Fruit fly (Drosophila melanogaster) whole organism, pupa: ENCODE results near the gene pbl.

ENCODE experiments used
- CG12605 ChIP-seq: fragments of 200-800 bp; sonication (Bioruptor generic); IDR thresholded peaks from 2 replicates; pipeline ENCODE4 v1.3.6; 2022; ENCODE audit warnings: missing biosample characterization, missing genetic modification characterization
- CG13204 ChIP-seq: fragments of 200-800 bp; sonication (Bioruptor generic); optimal IDR thresholded peaks from 2 replicates; lab custom pipeline; 2018; ENCODE audit warnings: missing biosample characterization, mild to moderate bottlenecking, missing genetic modification characterization, moderate library complexity
- CG17806 ChIP-seq: fragments of 200-800 bp; sonication (Bioruptor generic); optimal IDR thresholded peaks from 2 replicates; lab custom pipeline; 2018; ENCODE audit warnings: missing biosample characterization, mild to moderate bottlenecking, missing genetic modification characterization, moderate library complexity
- CG32121 ChIP-seq: fragments of 200-800 bp; sonication (Bioruptor generic); IDR thresholded peaks from 2 replicates; pipeline ENCODE4 v1.3.6; 2022; ENCODE audit warnings: missing biosample characterization, missing genetic modification characterization
- CG8159 ChIP-seq: fragments of 200-800 bp; sonication (Bioruptor generic); optimal IDR thresholded peaks from 3 replicates; lab custom pipeline; 2018; ENCODE audit warnings: missing biosample characterization, mild to moderate bottlenecking, missing genetic modification characterization, moderate library complexity
- Ets98B ChIP-seq: fragments of 200-800 bp; sonication (Bioruptor generic); IDR thresholded peaks from 2 replicates; pipeline ENCODE4 v1.3.6; 2022; ENCODE audit warnings: missing biosample characterization, missing genetic modification characterization
- Pif1A ChIP-seq: fragments of 200-800 bp; sonication (Bioruptor generic); optimal IDR thresholded peaks from 3 replicates; lab custom pipeline; 2016; ENCODE audit warnings: missing biosample characterization, missing genetic modification characterization
- fd96Ca ChIP-seq: fragments of 200-800 bp; sonication (Bioruptor generic); IDR thresholded peaks from 3 replicates; pipeline ENCODE4 v1.3.6; 2022; ENCODE audit warnings: missing biosample characterization, missing genetic modification characterization
- gl ChIP-seq: fragments of 200-800 bp; sonication (Bioruptor generic); optimal IDR thresholded peaks from 2 replicates; lab custom pipeline; 2018; ENCODE audit warnings: missing biosample characterization, mild to moderate bottlenecking, missing genetic modification characterization

- TF ChIP-seq gl (tag; lab: Kevin White, UChicago) (no peak), Ets98B (GFP tag; lab: Robert Waterston, UW) (no peak), CG8159 (no peak), CG12605 (GFP tag; lab: Robert Waterston, UW) (no peak), CG17806 (tag; lab: Kevin White, UChicago) (no peak), fd96Ca (no peak), CG13204 (GFP tag; lab: Kevin White, UChicago) (no peak), CG32121 (GFP tag; lab: Robert Waterston, UW) (peak; percentile 44; the same call in 1 of the 2 replicates), Pif1A (GFP tag; lab: Kevin White, UChicago) (no peak)
Measured at dm6 chr3L:7866558-7866957, 45.2 kb downstream of the pbl start.
